Worm (Caenorhabditis elegans): ENCODE data around the gene his-72.

ce11 chrIII:12368462-12369306, at the start of gene his-72:
- TF ChIP-seq skn-1 (tag; optimal IDR thresholded peaks at IDR 0.05) (no peak), nhr-11 (tag; optimal IDR thresholded peaks at IDR 0.05) (peak; percentile 21), jun-1 (tag; optimal IDR thresholded peaks at IDR 0.05) (no peak), nhr-77 (tag; optimal IDR thresholded peaks at IDR 0.05) (no peak), mep-1 (tag; optimal IDR thresholded peaks at IDR 0.05) (peak; percentile 80), mdl-1 (tag; optimal IDR thresholded peaks at IDR 0.05) (peak; percentile 5 to 6), lin-13 (GFP tag; optimal IDR thresholded peaks at IDR 0.05) (peak; percentile 20), egl-27 (tag; optimal IDR thresholded peaks at IDR 0.05) (no peak), nhr-237 (tag; optimal IDR thresholded peaks at IDR 0.05) (no peak)

All from whole organism, L4 larva.